Fruit fly (Drosophila melanogaster) whole organism, embryonic: ENCODE results near the gene kibra.
A peak's percentile ranks its signal among the peaks of the same experiment; 100 is the strongest.

Experiments used
- Blimp-1 ChIP-seq: fragments of 200-800 bp; sonication (Bioruptor generic); optimal IDR thresholded peaks from 3 replicates; lab custom pipeline; 2018; ENCODE audit warnings: missing biosample characterization, missing genetic modification characterization, mild to moderate bottlenecking, moderate library complexity, missing genetic modification reagents
- CG1233 ChIP-seq: fragments of 200-800 bp; sonication (Bioruptor generic); optimal IDR thresholded peaks from 4 replicates; lab custom pipeline; 2018; ENCODE audit warnings: missing biosample characterization, mild to moderate bottlenecking, missing genetic modification characterization
- CG14860 ChIP-seq: fragments of 200-800 bp; sonication (Bioruptor generic); IDR thresholded peaks from 3 replicates; pipeline ENCODE4 v1.3.6; 2022; ENCODE audit warnings: missing biosample characterization, missing genetic modification characterization; ENCODE audit not compliant: partially characterized antibody
- CG16779 ChIP-seq: fragments of 200-800 bp; sonication (Bioruptor generic); IDR thresholded peaks from 2 replicates; pipeline ENCODE4 v1.3.6; 2022; ENCODE audit warnings: missing biosample characterization, missing genetic modification characterization
- CG17385 ChIP-seq: fragments of 200-800 bp; sonication (Bioruptor generic); optimal IDR thresholded peaks from 3 replicates; lab custom pipeline; 2018; ENCODE audit warnings: missing biosample characterization, mild to moderate bottlenecking, missing genetic modification characterization
- CG2199 ChIP-seq: fragments of 200-800 bp; sonication (Bioruptor generic); IDR thresholded peaks from 3 replicates; pipeline ENCODE4 v1.3.6; 2022; ENCODE audit warnings: missing biosample characterization, missing genetic modification characterization
- CG2678 ChIP-seq: fragments of 200-800 bp; sonication (Bioruptor generic); optimal IDR thresholded peaks from 3 replicates; lab custom pipeline; 2019; ENCODE audit warnings: missing biosample characterization, mild to moderate bottlenecking, missing genetic modification characterization, moderate library complexity
- CG4404 ChIP-seq: fragments of 200-800 bp; sonication (Bioruptor generic); IDR thresholded peaks from 2 replicates; pipeline ENCODE4 v1.3.6; 2022; ENCODE audit warnings: missing biosample characterization, missing genetic modification characterization
- CG4617 ChIP-seq: fragments of 200-800 bp; sonication (Bioruptor generic); optimal IDR thresholded peaks from 3 replicates; lab custom pipeline; 2016; ENCODE audit warnings: missing biosample characterization, missing genetic modification characterization, borderline replicate concordance
- CG6683 ChIP-seq: fragments of 200-800 bp; sonication (Bioruptor generic); optimal IDR thresholded peaks from 2 replicates; lab custom pipeline; 2017; ENCODE audit warnings: missing biosample characterization, mild to moderate bottlenecking, missing genetic modification characterization, missing genetic modification reagents
- CG6854 ChIP-seq: fragments of 200-800 bp; sonication (Bioruptor generic); optimal IDR thresholded peaks from 3 replicates; lab custom pipeline; 2017; ENCODE audit warnings: missing biosample characterization, mild to moderate bottlenecking, missing genetic modification characterization
- CHES-1-like ChIP-seq: fragments of 200-800 bp; sonication (Bioruptor generic); optimal IDR thresholded peaks from 2 replicates; lab custom pipeline; 2016; ENCODE audit warnings: missing biosample characterization, missing genetic modification characterization
- D19B ChIP-seq: fragments of 200-800 bp; sonication (Bioruptor generic); optimal IDR thresholded peaks from 2 replicates; lab custom pipeline; 2017; ENCODE audit warnings: missing biosample characterization, mild to moderate bottlenecking, missing genetic modification characterization
- Dad ChIP-seq: fragments of 200-800 bp; sonication (Bioruptor generic); optimal IDR thresholded peaks from 3 replicates; lab custom pipeline; 2016; ENCODE audit warnings: missing biosample characterization, missing genetic modification characterization
- Drgx ChIP-seq: fragments of 200-800 bp; sonication (Bioruptor generic); IDR thresholded peaks from 2 replicates; pipeline ENCODE4 v1.3.6; 2022; ENCODE audit warnings: missing biosample characterization, missing genetic modification characterization
- Ets65A ChIP-seq: fragments of 200-800 bp; sonication (Bioruptor generic); peaks from one replicate; lab custom pipeline; 2016; ENCODE audit warnings: missing biosample characterization, missing genetic modification characterization
- HHEX ChIP-seq: fragments of 200-800 bp; sonication (Bioruptor generic); optimal IDR thresholded peaks from 3 replicates; lab custom pipeline; 2017; ENCODE audit warnings: missing biosample characterization, mild to moderate bottlenecking, missing genetic modification characterization, missing genetic modification reagents
- Hey ChIP-seq: fragments of 200-800 bp; sonication (Bioruptor generic); optimal IDR thresholded peaks from 3 replicates; lab custom pipeline; 2018; ENCODE audit warnings: missing biosample characterization, mild to moderate bottlenecking, missing genetic modification characterization
- Med ChIP-seq: fragments of 200-800 bp; sonication (Bioruptor generic); peaks from one replicate; lab custom pipeline; 2016; ENCODE audit warnings: missing biosample characterization, missing genetic modification characterization, mild to moderate bottlenecking, inconsistent platforms, moderate library complexity
- NC2β ChIP-seq: fragments of 200-800 bp; sonication (Bioruptor generic); optimal IDR thresholded peaks from 2 replicates; lab custom pipeline; 2016; ENCODE audit warnings: missing biosample characterization, missing genetic modification characterization
- Nf-YA ChIP-seq: fragments of 200-800 bp; sonication (Bioruptor generic); IDR thresholded peaks from 2 replicates; pipeline ENCODE4 v1.3.6; 2022; ENCODE audit warnings: missing biosample characterization, missing genetic modification characterization
- Pdp1 ChIP-seq, 2 experiments: fragments of 200-800 bp; sonication (Bioruptor generic); optimal IDR thresholded peaks; 3 replicates each; lab custom pipeline; 2016; ENCODE audit warnings: missing biosample characterization in 2 of 2, missing genetic modification characterization in 2 of 2, mild to moderate bottlenecking in 1 of 2, moderate library complexity in 1 of 2
- Ptx1 ChIP-seq: fragments of 200-800 bp; sonication (Bioruptor generic); IDR thresholded peaks from 2 replicates; pipeline ENCODE4 v1.3.6; 2022; ENCODE audit warnings: missing biosample characterization, missing genetic modification characterization
- Tbp ChIP-seq: fragments of >200 bp; optimal IDR thresholded peaks from 2 replicates; lab custom pipeline; 2018; ENCODE audit warnings: missing biosample characterization, missing genetic modification characterization
- Trl ChIP-seq, 3 experiments: fragments of >200 bp in 2 of 3; fragments of 200-800 bp in 1 of 3; sonication (Bioruptor generic) in 1 of 3; optimal IDR thresholded peaks; 2 replicates in 1 of 3; 3 replicates in 2 of 3; lab custom pipeline; 2016 to 2017; ENCODE audit warnings: missing biosample characterization in 1 of 3, missing genetic modification characterization in 1 of 3
- Xrp1 ChIP-seq: fragments of 200-800 bp; sonication (Bioruptor generic); IDR thresholded peaks from 2 replicates; pipeline ENCODE4 v1.3.6; 2022; ENCODE audit warnings: missing biosample characterization, missing genetic modification characterization
- bsh ChIP-seq, 2 experiments: fragments of 200-800 bp; sonication (Bioruptor generic); optimal IDR thresholded peaks; 2 replicates each; lab custom pipeline; 2017 to 2018; ENCODE audit warnings: mild to moderate bottlenecking in 2 of 2, missing biosample characterization in 2 of 2, missing genetic modification characterization in 2 of 2, moderate library complexity in 1 of 2
- chinmo ChIP-seq: fragments of 200-800 bp; sonication (Bioruptor generic); IDR thresholded peaks from 4 replicates; pipeline ENCODE4 v1.3.6; 2022; ENCODE audit warnings: missing biosample characterization, missing genetic modification characterization; ENCODE audit not compliant: partially characterized antibody
- ci ChIP-seq: fragments of 200-800 bp; sonication (Bioruptor generic); IDR thresholded peaks from 3 replicates; pipeline ENCODE4 v1.3.6; 2022; ENCODE audit warnings: missing biosample characterization, missing genetic modification characterization
- crol ChIP-seq: fragments of 200-800 bp; sonication (Bioruptor generic); IDR thresholded peaks from 2 replicates; pipeline ENCODE4 v1.3.6; 2022; ENCODE audit warnings: missing biosample characterization, missing genetic modification characterization
- da ChIP-seq: fragments of 200-800 bp; sonication (Bioruptor generic); optimal IDR thresholded peaks from 2 replicates; lab custom pipeline; 2016; ENCODE audit warnings: missing biosample characterization, missing genetic modification characterization
- exex ChIP-seq: fragments of 200-800 bp; sonication (Bioruptor generic); optimal IDR thresholded peaks from 4 replicates; lab custom pipeline; 2018; ENCODE audit warnings: missing biosample characterization, mild to moderate bottlenecking, missing genetic modification characterization, moderate library complexity
- gsb-n ChIP-seq: fragments of 200-800 bp; sonication (Bioruptor generic); optimal IDR thresholded peaks from 3 replicates; lab custom pipeline; 2018; ENCODE audit warnings: missing biosample characterization, mild to moderate bottlenecking, missing genetic modification characterization
- ham ChIP-seq: fragments of 200-800 bp; sonication (Bioruptor generic); IDR thresholded peaks from 2 replicates; pipeline ENCODE4 v1.3.6; 2022; ENCODE audit warnings: missing biosample characterization, missing genetic modification characterization
- ind ChIP-seq: fragments of 200-800 bp; sonication (Bioruptor generic); optimal IDR thresholded peaks from 3 replicates; lab custom pipeline; 2016; ENCODE audit warnings: missing biosample characterization, missing genetic modification characterization
- ken ChIP-seq: fragments of 200-800 bp; sonication (Bioruptor generic); IDR thresholded peaks from 3 replicates; pipeline ENCODE4 v1.3.6; 2022; ENCODE audit warnings: missing biosample characterization, missing genetic modification characterization
- kni ChIP-seq: fragments of 200-800 bp; sonication (Bioruptor generic); optimal IDR thresholded peaks from 3 replicates; lab custom pipeline; 2017; ENCODE audit warnings: mild to moderate bottlenecking, missing biosample characterization, missing genetic modification reagents, missing genetic modification characterization
- pan ChIP-seq, 4 experiments: fragments of >200 bp in 3 of 4; fragments of 200-800 bp in 1 of 4; sonication (Bioruptor generic) in 1 of 4; optimal IDR thresholded peaks in 3 of 4; IDR thresholded peaks in 1 of 4; 2 replicates each; pipeline versions ENCODE4 v1.3.6 to Lab custom; 2017 to 2022; ENCODE audit warnings: missing biosample characterization in 2 of 4, missing genetic modification characterization in 2 of 4, mixed read lengths in 1 of 4
- sr ChIP-seq: fragments of 200-800 bp; sonication (Bioruptor generic); IDR thresholded peaks from 3 replicates; pipeline ENCODE4 v1.3.6; 2022; ENCODE audit warnings: missing biosample characterization, missing genetic modification characterization
- sug ChIP-seq: fragments of 200-800 bp; optimal IDR thresholded peaks from 2 replicates; lab custom pipeline; 2019; ENCODE audit warnings: missing biosample characterization, mild to moderate bottlenecking, missing genetic modification characterization, moderate library complexity
- zfh1 ChIP-seq: fragments of 200-800 bp; sonication (Bioruptor generic); IDR thresholded peaks from 3 replicates; pipeline ENCODE4 v1.3.6; 2022; ENCODE audit warnings: missing biosample characterization, missing genetic modification characterization

The kibra gene

dm6 chr3R:14737894-14738860, 14.1 kb upstream of the kibra start (continued):
- TF ChIP-seq CG6683 (GFP tag; lab: Kevin White, UChicago) (peak; percentile 71), CG1233 (GFP tag; lab: Kevin White, UChicago) (peak; percentile 93), CG2678 (tag; lab: Kevin White, UChicago) (peak; percentile 91), Dad (GFP tag; lab: Kevin White, UChicago) (peak; percentile 91)

dm6 chr3R:14736674-14737073, 12.6 kb upstream of the kibra start:
- TF ChIP-seq CG2199 (0 out of 3 replicates have a peak, but pooled peaks have one; percentile 17), chinmo (GFP tag; lab: Robert Waterston, UW) (0 out of 4 replicates have a peak, but pooled peaks have one; percentile 25), kni (GFP tag; lab: Kevin White, UChicago) (peak; percentile 39), ci (GFP tag; lab: Robert Waterston, UW) (peak; percentile 50; the same call in 1 of the 3 replicates), Ptx1 (no peak), Med (GFP tag; lab: Kevin White, UChicago) (peak; percentile 76), pan (optimal IDR thresholded peaks at IDR 0.05; lab: Kevin White, UChicago) (no peak), pan (GFP tag; optimal IDR thresholded peaks at IDR 0.05 in 1 of 2, IDR thresholded peaks at IDR 0.05 in 1 of 2) (peak in 1 of 2 experiments; percentile 7), gsb-n (peak; percentile 22), CG17385 (peak; percentile 74), Pdp1 (GFP tag; optimal IDR thresholded peaks at IDR 0.05; lab: Kevin White, UChicago) (peak in 1 of 2 experiments; percentile 7), Tbp (GFP tag; lab: Kevin White, UChicago) (no peak), da (GFP tag; lab: Kevin White, UChicago) (no peak), Blimp-1 (GFP tag; lab: Kevin White, UChicago) (peak; percentile 35), HHEX (peak; percentile 3), Nf-YA (0 out of 2 replicates have a peak, but pooled peaks have one; percentile 11), CG6854 (no peak), ken (0 out of 3 replicates have a peak, but pooled peaks have one; percentile 12), crol (GFP tag; lab: Robert Waterston, UW) (peak; percentile 88), Hey (tag; lab: Kevin White, UChicago) (no peak)

DNA sequence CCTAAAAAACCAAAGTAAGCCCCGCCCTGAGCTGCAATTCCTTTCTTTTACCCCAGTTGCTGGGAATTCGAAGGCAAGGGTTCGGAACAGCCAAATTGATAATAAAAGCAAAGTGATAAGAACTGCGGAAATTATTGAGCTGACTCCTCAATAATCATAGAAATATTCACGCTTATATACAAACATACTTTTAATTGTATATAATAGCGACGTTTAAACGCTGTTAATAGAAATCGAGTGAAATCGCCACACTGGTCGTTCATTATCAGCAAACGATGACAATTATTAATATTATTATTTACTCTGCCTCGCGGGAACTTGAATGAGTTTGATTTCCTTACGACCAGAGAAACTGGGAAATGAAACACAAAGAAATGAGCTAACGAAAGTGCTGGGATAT, 11.9 kb upstream of the kibra start:
- TF ChIP-seq ham (GFP tag; lab: Robert Waterston, UW) (no peak), exex (tag; lab: Kevin White, UChicago) (peak; percentile 48), CG16779 (GFP tag; lab: Robert Waterston, UW) (no peak), sug (peak; percentile 19), CG14860 (GFP tag; lab: Robert Waterston, UW) (no peak)

DNA sequence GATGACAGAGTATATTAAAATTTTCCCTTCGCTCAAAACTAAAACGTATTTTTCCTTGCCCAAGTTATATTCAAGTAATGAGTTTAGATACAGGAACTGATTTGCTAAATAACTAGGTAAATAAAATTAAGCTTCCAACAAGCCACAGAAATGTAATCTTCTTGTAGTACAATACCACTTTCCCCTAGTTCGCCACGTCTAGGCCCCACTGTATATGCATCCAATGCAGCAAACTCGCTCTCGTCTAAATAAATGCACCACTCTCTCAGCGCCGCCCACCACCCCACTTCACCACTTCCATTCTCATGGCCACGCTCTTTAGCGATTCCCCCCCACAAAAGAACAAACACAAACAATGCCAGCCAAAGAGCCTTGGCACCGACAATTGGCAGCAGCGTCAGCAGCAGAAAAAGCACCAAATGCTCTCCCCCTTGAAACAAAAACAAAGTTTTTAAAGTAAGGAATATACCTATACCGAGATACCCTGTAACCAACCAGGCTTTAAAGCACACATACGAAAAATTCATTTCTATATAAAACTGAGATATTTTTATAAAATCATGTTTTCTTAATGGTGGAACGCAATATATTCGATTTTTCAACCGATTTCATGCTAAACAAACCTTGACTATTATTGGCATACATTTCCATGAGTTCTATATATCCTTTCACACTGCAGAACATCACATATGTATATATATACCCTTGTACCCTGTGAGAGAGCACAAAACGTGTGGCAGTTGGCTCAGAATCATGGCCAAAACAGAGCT, 10.7 kb upstream of the kibra start:
- TF ChIP-seq Trl (optimal IDR thresholded peaks at IDR 0.05; lab: Kevin White, UChicago) (peak in 1 of 2 experiments; percentile 16), Trl (GFP tag; optimal IDR thresholded peaks at IDR 0.05; lab: Kevin White, UChicago) (no peak), sr (GFP tag; lab: Robert Waterston, UW) (0 out of 3 replicates have a peak, but pooled peaks have one; percentile 13), CG4404 (GFP tag; lab: Robert Waterston, UW) (no peak), CG4617 (GFP tag; lab: Kevin White, UChicago) (no peak), bsh (GFP tag; optimal IDR thresholded peaks at IDR 0.05; lab: Kevin White, UChicago) (peak in 1 of 2 experiments; percentile 15), NC2β (GFP tag; lab: Kevin White, UChicago) (no peak), Tbp (GFP tag; lab: Kevin White, UChicago) (no peak), chinmo (GFP tag; lab: Robert Waterston, UW) (0 out of 4 replicates have a peak, but pooled peaks have one; percentile 31), Xrp1 (GFP tag; lab: Robert Waterston, UW) (peak; percentile 20; the same call in 1 of the 2 replicates), D19B (GFP tag; lab: Kevin White, UChicago) (peak; percentile 35), CHES-1-like (GFP tag; lab: Kevin White, UChicago) (no peak), Med (GFP tag; lab: Kevin White, UChicago) (peak; percentile 32), zfh1 (GFP tag; lab: Robert Waterston, UW) (no peak), ind (GFP tag; lab: Kevin White, UChicago) (no peak), Drgx (GFP tag; lab: Robert Waterston, UW) (0 out of 2 replicates have a peak, but pooled peaks have one; percentile 44), Ets65A (GFP tag; lab: Kevin White, UChicago) (peak; percentile 46)
